Worm (Caenorhabditis elegans) whole organism, L4 larva: ENCODE data around the gene T27E7.4.

Source experiments
- lim-7 ChIP-seq: fragments of 200-800 bp; sonication (Bioruptor generic); IDR thresholded peaks from 2 replicates; pipeline ENCODE4 v1.3.6; 2022; ENCODE audit warnings: missing genetic modification characterization, missing compliant biosample characterization
- unc-62 ChIP-seq, 3 experiments: fragments of 150-350 bp in 1 of 3; sonication (generic microtip); optimal IDR thresholded peaks in 2 of 3; peaks in 1 of 3; 1 replicate in 1 of 3; 2 replicates in 2 of 3; lab custom pipeline; 2014 to 2017; ENCODE audit warnings: missing biosample characterization in 3 of 3, missing genetic modification characterization in 3 of 3, missing genetic modification reagents in 3 of 3, missing genotype in 1 of 3
- zfp-2 ChIP-seq: sonication (generic microtip); optimal IDR thresholded peaks from 2 replicates; lab custom pipeline; 2016; ENCODE audit warnings: mild to moderate bottlenecking, missing genetic modification characterization, missing compliant biosample characterization

- TF ChIP-seq lim-7 (GFP tag; lab: Robert Waterston, UW) (no peak), zfp-2 (tag; lab: Kevin White, UChicago) (no peak), unc-62 (GFP tag; optimal IDR thresholded peaks at IDR 0.05 in 1 of 2; lab: Kevin White, UChicago) (no peak), unc-62 (tag; optimal IDR thresholded peaks at IDR 0.05; lab: Kevin White, UChicago) (no peak)
Observed at ce11 chrIV:14565062-14565461, 30.2 kb upstream of the T27E7.4 start, which contains the start of gene Y57G11B.2.
